Worm (Caenorhabditis elegans) whole organism, L2 larva: Measurements from ENCODE around the gene twk-21.

ENCODE experiments used
- F13H6.1 ChIP-seq: sonication (generic microtip); optimal IDR thresholded peaks from 2 replicates; lab custom pipeline; 2016; ENCODE audit warnings: missing genetic modification characterization, missing compliant biosample characterization
- R02D3.7 ChIP-seq: fragments of 150-350 bp; optimal IDR thresholded peaks from 2 replicates; lab custom pipeline; 2014; ENCODE audit warnings: missing biosample characterization, missing genetic modification characterization
- ama-1 ChIP-seq: fragments of 150-350 bp; optimal IDR thresholded peaks from 2 replicates; lab custom pipeline; 2018; ENCODE audit warnings: inconsistent platforms
- ceh-82 ChIP-seq: fragments of 150-350 bp; optimal IDR thresholded peaks from 2 replicates; lab custom pipeline; 2014; ENCODE audit warnings: missing biosample characterization, missing genetic modification characterization
- dmd-4 ChIP-seq: sonication (generic microtip); optimal IDR thresholded peaks from 2 replicates; lab custom pipeline; 2017; ENCODE audit warnings: missing biosample characterization, missing genetic modification characterization
- elt-3 ChIP-seq: sonication (generic microtip); optimal IDR thresholded peaks from 2 replicates; lab custom pipeline; 2017; ENCODE audit warnings: missing biosample characterization, missing genetic modification characterization
- fos-1 ChIP-seq: fragments of 150-350 bp; optimal IDR thresholded peaks from 2 replicates; lab custom pipeline; 2014; ENCODE audit warnings: missing biosample characterization, missing genetic modification characterization
- lin-11 ChIP-seq: fragments of 150-350 bp; sonication (generic microtip); optimal IDR thresholded peaks from 2 replicates; lab custom pipeline; 2014; ENCODE audit warnings: missing biosample characterization, missing genetic modification characterization, inconsistent platforms, mixed read lengths
- lin-39 ChIP-seq: fragments of 150-350 bp; optimal IDR thresholded peaks from 2 replicates; lab custom pipeline; 2014; ENCODE audit warnings: missing biosample characterization, missing genetic modification reagents, missing genetic modification characterization
- nhr-11 ChIP-seq: fragments of 150-350 bp; optimal IDR thresholded peaks from 2 replicates; lab custom pipeline; 2014; ENCODE audit warnings: missing biosample characterization, missing genetic modification characterization
- snpc-4 ChIP-seq: fragments of 150-350 bp; optimal IDR thresholded peaks from 2 replicates; lab custom pipeline; 2014; ENCODE audit warnings: missing biosample characterization, missing genetic modification characterization
- unc-62 ChIP-seq: fragments of 150-350 bp; optimal IDR thresholded peaks from 2 replicates; lab custom pipeline; 2014; ENCODE audit warnings: missing biosample characterization, missing genetic modification reagents, missing genetic modification characterization
- zag-1 ChIP-seq: fragments of 150-350 bp; optimal IDR thresholded peaks from 2 replicates; lab custom pipeline; 2014; ENCODE audit warnings: missing biosample characterization, missing genetic modification characterization

ce11 chrX:16250679-16251078, 49.0 kb upstream of the twk-21 start, which contains the start of gene W10G6.6:
- TF ChIP-seq ceh-82 (tag; lab: Kevin White, UChicago), result no peak
- TF ChIP-seq unc-62 (GFP tag; lab: Kevin White, UChicago), result no peak
- TF ChIP-seq F13H6.1 (tag; lab: Kevin White, UChicago), result no peak
- TF ChIP-seq R02D3.7 (tag; lab: Kevin White, UChicago), result no peak
- no peak for TF ChIP-seq snpc-4 (tag; lab: Kevin White, UChicago)
- TF ChIP-seq fos-1, result no peak
- TF ChIP-seq lin-11 (tag; lab: Kevin White, UChicago), result no peak
- no peak for TF ChIP-seq lin-39 (tag; lab: Kevin White, UChicago)
- no peak for TF ChIP-seq dmd-4 (tag; lab: Kevin White, UChicago)
- TF ChIP-seq ama-1 (lab: Kevin White, UChicago), result no peak
- no peak for TF ChIP-seq zag-1 (tag; lab: Kevin White, UChicago)
- TF ChIP-seq elt-3 (tag; lab: Kevin White, UChicago), result no peak
- TF ChIP-seq nhr-11, result no peak
